Worm (Caenorhabditis elegans) whole organism, L2 larva: ENCODE measurements around the gene ZC395.4.

Experiments
- F13H6.1 ChIP-seq: sonication (generic microtip); optimal IDR thresholded peaks from 2 replicates; lab custom pipeline; 2016; ENCODE audit warnings: missing genetic modification characterization, missing compliant biosample characterization
- R02D3.7 ChIP-seq: fragments of 150-350 bp; optimal IDR thresholded peaks from 2 replicates; lab custom pipeline; 2014; ENCODE audit warnings: missing biosample characterization, missing genetic modification characterization
- Y55F3AM.14 ChIP-seq: fragments of 200-800 bp; sonication (Bioruptor generic); optimal IDR thresholded peaks from 2 replicates; lab custom pipeline; 2018; ENCODE audit warnings: mild to moderate bottlenecking, missing genetic modification characterization, missing compliant biosample characterization
- ZK546.5 ChIP-seq: sonication (generic microtip); optimal IDR thresholded peaks from 2 replicates; lab custom pipeline; 2017; ENCODE audit warnings: missing biosample characterization, missing genetic modification characterization
- aly-2 ChIP-seq: fragments of 150-350 bp; optimal IDR thresholded peaks from 2 replicates; lab custom pipeline; 2014; ENCODE audit warnings: missing biosample characterization, missing genetic modification characterization
- ama-1 ChIP-seq: fragments of 150-350 bp; optimal IDR thresholded peaks from 2 replicates; lab custom pipeline; 2018; ENCODE audit warnings: inconsistent platforms
- ceh-82 ChIP-seq: fragments of 150-350 bp; optimal IDR thresholded peaks from 2 replicates; lab custom pipeline; 2014; ENCODE audit warnings: missing biosample characterization, missing genetic modification characterization
- crh-2 ChIP-seq: sonication (generic microtip); optimal IDR thresholded peaks from 2 replicates; lab custom pipeline; 2017; ENCODE audit warnings: missing biosample characterization, missing genetic modification characterization
- dmd-4 ChIP-seq: sonication (generic microtip); optimal IDR thresholded peaks from 2 replicates; lab custom pipeline; 2017; ENCODE audit warnings: missing biosample characterization, missing genetic modification characterization
- egl-27 ChIP-seq: sonication (generic microtip); optimal IDR thresholded peaks from 3 replicates; lab custom pipeline; 2017; ENCODE audit warnings: missing biosample characterization, missing genetic modification reagents, missing genetic modification characterization
- elt-1 ChIP-seq: fragments of 150-350 bp; optimal IDR thresholded peaks from 2 replicates; lab custom pipeline; 2014; ENCODE audit warnings: missing biosample characterization, missing genetic modification characterization
- elt-3 ChIP-seq: sonication (generic microtip); optimal IDR thresholded peaks from 2 replicates; lab custom pipeline; 2017; ENCODE audit warnings: missing biosample characterization, missing genetic modification characterization
- fos-1 ChIP-seq: fragments of 150-350 bp; optimal IDR thresholded peaks from 2 replicates; lab custom pipeline; 2014; ENCODE audit warnings: missing biosample characterization, missing genetic modification characterization
- lin-13 ChIP-seq: fragments of 150-350 bp; optimal IDR thresholded peaks from 2 replicates; lab custom pipeline; 2014; ENCODE audit warnings: missing biosample characterization, missing genetic modification reagents, missing genetic modification characterization
- lin-39 ChIP-seq: fragments of 150-350 bp; optimal IDR thresholded peaks from 2 replicates; lab custom pipeline; 2014; ENCODE audit warnings: missing biosample characterization, missing genetic modification reagents, missing genetic modification characterization
- lsy-2 ChIP-seq, 2 experiments: fragments of 150-350 bp in 1 of 2; sonication (generic microtip) in 1 of 2; optimal IDR thresholded peaks; 2 replicates each; lab custom pipeline; 2014 to 2017; ENCODE audit warnings: missing biosample characterization in 2 of 2, missing genetic modification characterization in 2 of 2
- mab-5 ChIP-seq: fragments of 150-350 bp; optimal IDR thresholded peaks from 2 replicates; lab custom pipeline; 2014; ENCODE audit warnings: missing biosample characterization, missing genetic modification characterization
- mbf-1 ChIP-seq: sonication (generic microtip); optimal IDR thresholded peaks from 2 replicates; lab custom pipeline; 2017; ENCODE audit warnings: missing biosample characterization, missing genetic modification characterization
- mdl-1 ChIP-seq, 2 experiments: fragments of 150-350 bp in 1 of 2; sonication (generic microtip) in 1 of 2; optimal IDR thresholded peaks; 2 replicates each; lab custom pipeline; 2017; ENCODE audit warnings: missing biosample characterization in 2 of 2, missing genetic modification characterization in 2 of 2
- nhr-11 ChIP-seq: fragments of 150-350 bp; optimal IDR thresholded peaks from 2 replicates; lab custom pipeline; 2014; ENCODE audit warnings: missing biosample characterization, missing genetic modification characterization
- nhr-12 ChIP-seq: fragments of 150-350 bp; optimal IDR thresholded peaks from 2 replicates; lab custom pipeline; 2014; ENCODE audit warnings: missing biosample characterization, missing genetic modification characterization
- nhr-129 ChIP-seq: fragments of 150-350 bp; optimal IDR thresholded peaks from 2 replicates; lab custom pipeline; 2014; ENCODE audit warnings: missing biosample characterization, missing genetic modification characterization
- nhr-21 ChIP-seq: fragments of 150-350 bp; optimal IDR thresholded peaks from 2 replicates; lab custom pipeline; 2014; ENCODE audit warnings: missing biosample characterization, missing genetic modification characterization
- nhr-237 ChIP-seq: fragments of 150-350 bp; optimal IDR thresholded peaks from 2 replicates; lab custom pipeline; 2014; ENCODE audit warnings: missing biosample characterization, missing genetic modification characterization
- nhr-6 ChIP-seq: fragments of 150-350 bp; optimal IDR thresholded peaks from 2 replicates; lab custom pipeline; 2014; ENCODE audit warnings: missing biosample characterization, missing genetic modification characterization
- nhr-77 ChIP-seq: fragments of 150-350 bp; optimal IDR thresholded peaks from 2 replicates; lab custom pipeline; 2014; ENCODE audit warnings: missing biosample characterization, missing genetic modification characterization
- peb-1 ChIP-seq: fragments of 150-350 bp; optimal IDR thresholded peaks from 2 replicates; lab custom pipeline; 2014; ENCODE audit warnings: missing biosample characterization, missing genetic modification characterization
- sem-4 ChIP-seq: fragments of 150-350 bp; optimal IDR thresholded peaks from 2 replicates; lab custom pipeline; 2014; ENCODE audit warnings: missing biosample characterization, missing genetic modification reagents, missing genetic modification characterization
- skn-1 ChIP-seq: sonication (generic microtip); optimal IDR thresholded peaks from 2 replicates; lab custom pipeline; 2017; ENCODE audit warnings: missing biosample characterization, missing genetic modification characterization
- sma-9 ChIP-seq, 2 experiments: fragments of 150-350 bp in 1 of 2; sonication (generic microtip) in 1 of 2; optimal IDR thresholded peaks; 2 replicates each; lab custom pipeline; 2014 to 2016; ENCODE audit warnings: missing genetic modification characterization in 2 of 2, mild to moderate bottlenecking in 1 of 2, missing biosample characterization in 1 of 2, missing compliant biosample characterization in 1 of 2, missing genetic modification reagents in 1 of 2, moderate library complexity in 1 of 2
- snpc-4 ChIP-seq: fragments of 150-350 bp; optimal IDR thresholded peaks from 2 replicates; lab custom pipeline; 2014; ENCODE audit warnings: missing biosample characterization, missing genetic modification characterization
- unc-39 ChIP-seq: fragments of 150-350 bp; optimal IDR thresholded peaks from 2 replicates; lab custom pipeline; 2014; ENCODE audit warnings: missing biosample characterization, missing genetic modification characterization
- unc-55 ChIP-seq: fragments of 150-350 bp; sonication (generic microtip); optimal IDR thresholded peaks from 3 replicates; lab custom pipeline; 2014; ENCODE audit warnings: missing biosample characterization, missing genetic modification reagents, missing genetic modification characterization
- unc-62 ChIP-seq: fragments of 150-350 bp; optimal IDR thresholded peaks from 2 replicates; lab custom pipeline; 2014; ENCODE audit warnings: missing biosample characterization, missing genetic modification reagents, missing genetic modification characterization
- ztf-1 ChIP-seq: fragments of 200-800 bp; sonication (Bioruptor generic); conservative IDR thresholded peaks from 2 replicates; pipeline ENCODE4 v1.3.6; 2022; ENCODE audit warnings: missing genetic modification characterization, missing compliant biosample characterization
- ztf-11 ChIP-seq: sonication (generic microtip); optimal IDR thresholded peaks from 2 replicates; lab custom pipeline; 2017; ENCODE audit warnings: missing biosample characterization, missing genetic modification characterization
- ztf-4 ChIP-seq: fragments of 150-350 bp; optimal IDR thresholded peaks from 2 replicates; lab custom pipeline; 2014; ENCODE audit warnings: missing biosample characterization, missing genetic modification characterization

Gene ZC395.4

ce11 chrIII:5286205-5286604, 16.3 kb downstream of the ZC395.4 start, which contains the start of gene ZC395.11:
TSS of gene ZC395.11 (minus strand) at chrIII:5286305.
- TF ChIP-seq unc-55 (GFP tag; lab: Kevin White, UChicago) (no peak), crh-2 (no peak), nhr-21 (no peak), egl-27 (tag; lab: Kevin White, UChicago) (no peak), dmd-4 (no peak), fos-1 (tag; lab: Kevin White, UChicago) (no peak), ceh-82 (tag; lab: Kevin White, UChicago) (no peak), lin-39 (tag; lab: Kevin White, UChicago) (no peak), nhr-129 (tag; lab: Kevin White, UChicago) (no peak), F13H6.1 (tag; lab: Kevin White, UChicago) (no peak), mdl-1 (tag; optimal IDR thresholded peaks at IDR 0.05; lab: Kevin White, UChicago) (no peak), aly-2 (tag; lab: Kevin White, UChicago) (no peak), skn-1 (tag; lab: Kevin White, UChicago) (no peak), lsy-2 (tag; optimal IDR thresholded peaks at IDR 0.05; lab: Kevin White, UChicago) (no peak), Y55F3AM.14 (GFP tag; lab: Kevin White, UChicago) (no peak), sma-9 (GFP tag; optimal IDR thresholded peaks at IDR 0.05; lab: Kevin White, UChicago) (no peak), sma-9 (tag; optimal IDR thresholded peaks at IDR 0.05; lab: Kevin White, UChicago) (no peak), mab-5 (tag; lab: Kevin White, UChicago) (no peak), nhr-12 (tag; lab: Kevin White, UChicago) (no peak), elt-1 (tag; lab: Kevin White, UChicago) (no peak), lin-13 (GFP tag; lab: Kevin White, UChicago) (no peak)

ce11 chrIII:5287877-5288276, 18.0 kb downstream of the ZC395.4 start, which contains the start of gene T15B12.1:
TSS of gene T15B12.1 (plus strand) at chrIII:5288177.
- TF ChIP-seq fos-1 (tag; lab: Kevin White, UChicago) (no peak), dmd-4 (no peak), aly-2 (tag; lab: Kevin White, UChicago) (no peak), nhr-77 (no peak), unc-39 (no peak)

ce11 chrIII:5290230-5290629, 20.3 kb downstream of the ZC395.4 start:
- TF ChIP-seq nhr-11 (tag; lab: Kevin White, UChicago) (no peak), peb-1 (no peak), ztf-4 (tag; lab: Kevin White, UChicago) (no peak), ama-1 (no peak), nhr-6 (tag; lab: Kevin White, UChicago) (no peak), lin-13 (GFP tag; lab: Kevin White, UChicago) (no peak), ztf-1 (GFP tag; lab: Robert Waterston, UW) (no peak), ZK546.5 (no peak), lin-39 (tag; lab: Kevin White, UChicago) (no peak), Y55F3AM.14 (GFP tag; lab: Kevin White, UChicago) (no peak), F13H6.1 (tag; lab: Kevin White, UChicago) (no peak), unc-62 (no peak)

- TF ChIP-seq mbf-1 (no peak), fos-1 (tag; lab: Kevin White, UChicago) (peak; percentile 46)
Observed at ce11 chrIII:5291281-5291680, 21.4 kb downstream of the ZC395.4 start.

- TF ChIP-seq unc-55 (GFP tag; lab: Kevin White, UChicago) (no peak), sem-4 (tag; lab: Kevin White, UChicago) (no peak), ztf-11 (tag; lab: Kevin White, UChicago) (no peak), nhr-237 (tag; lab: Kevin White, UChicago) (no peak), mab-5 (tag; lab: Kevin White, UChicago) (no peak), R02D3.7 (tag; lab: Kevin White, UChicago) (no peak), snpc-4 (tag; lab: Kevin White, UChicago) (no peak), nhr-6 (tag; lab: Kevin White, UChicago) (no peak), crh-2 (no peak), ztf-4 (tag; lab: Kevin White, UChicago) (no peak), sma-9 (GFP tag; optimal IDR thresholded peaks at IDR 0.05; lab: Kevin White, UChicago) (no peak), sma-9 (tag; optimal IDR thresholded peaks at IDR 0.05; lab: Kevin White, UChicago) (no peak), unc-62 (no peak), ama-1 (no peak), ztf-1 (GFP tag; lab: Robert Waterston, UW) (no peak), aly-2 (tag; lab: Kevin White, UChicago) (no peak), mbf-1 (no peak), elt-3 (tag; lab: Kevin White, UChicago) (no peak), Y55F3AM.14 (GFP tag; lab: Kevin White, UChicago) (no peak), fos-1 (tag; lab: Kevin White, UChicago) (no peak), nhr-12 (tag; lab: Kevin White, UChicago) (no peak)
Observed at ce11 chrIII:5294281-5294680, 24.4 kb downstream of the ZC395.4 start.
